Worm (Caenorhabditis elegans): ENCODE results near the gene msp-79.

ce11 chrIV:9744905-9745304 lies 22.0 kb downstream of the msp-79 start, which contains the start of gene C28D4.4:
- TF ChIP-seq scrt-1 (GFP tag; IDR thresholded peaks at IDR 0.05) = no peak
- no peak for TF ChIP-seq tbx-11 (GFP tag; IDR thresholded peaks at IDR 0.05)
- no peak for TF ChIP-seq ama-1 (optimal IDR thresholded peaks at IDR 0.05)
- TF ChIP-seq flt-1 (GFP tag; IDR thresholded peaks at IDR 0.05) = no peak
- TF ChIP-seq B0310.2 (tag; optimal IDR thresholded peaks at IDR 0.05) = no peak
- TF ChIP-seq F13C5.2 (tag; optimal IDR thresholded peaks at IDR 0.05) = no peak
- no peak for TF ChIP-seq aly-1 (tag; optimal IDR thresholded peaks at IDR 0.05)

Data from whole organism, early embryonic.